Worm (Caenorhabditis elegans): ENCODE data around the gene dpff-1.

dpff-1 gene

ce11 chrIII:5906059-5906458 is at the start of gene dpff-1:
dpff-1 (minus strand) TSS chrIII:5906346.
- TF ChIP-seq him-1 (tag; optimal IDR thresholded peaks at IDR 0.05) (no peak), dao-5 (tag; optimal IDR thresholded peaks at IDR 0.05) (no peak), W03F9.2 (tag; optimal IDR thresholded peaks at IDR 0.05) (no peak)

- TF ChIP-seq him-1 (tag; optimal IDR thresholded peaks at IDR 0.05) (no peak), W03F9.2 (tag; optimal IDR thresholded peaks at IDR 0.05) (no peak), dao-5 (tag; optimal IDR thresholded peaks at IDR 0.05) (no peak)
Measured at ce11 chrIII:5953913-5954290, 47.8 kb upstream of the dpff-1 start.

- TF ChIP-seq dao-5 (tag; optimal IDR thresholded peaks at IDR 0.05) (no peak), him-1 (tag; optimal IDR thresholded peaks at IDR 0.05) (no peak), W03F9.2 (tag; optimal IDR thresholded peaks at IDR 0.05) (no peak)
Measured at ce11 chrIII:5953041-5953912, 47.1 kb upstream of the dpff-1 start.

- no peak for TF ChIP-seq dao-5 (tag; optimal IDR thresholded peaks at IDR 0.05)
- no peak for TF ChIP-seq W03F9.2 (tag; optimal IDR thresholded peaks at IDR 0.05)
- no peak for TF ChIP-seq him-1 (tag; optimal IDR thresholded peaks at IDR 0.05)
Measured at ce11 chrIII:5951589-5952378, 45.6 kb upstream of the dpff-1 start.

ce11 chrIII:5950756-5951345 is 44.7 kb upstream of the dpff-1 start:
- no peak for TF ChIP-seq W03F9.2 (tag; optimal IDR thresholded peaks at IDR 0.05)
- no peak for TF ChIP-seq him-1 (tag; optimal IDR thresholded peaks at IDR 0.05)
- TF ChIP-seq dao-5 (tag; optimal IDR thresholded peaks at IDR 0.05): no peak

- no peak for TF ChIP-seq him-1 (tag; optimal IDR thresholded peaks at IDR 0.05)
- no peak for TF ChIP-seq dao-5 (tag; optimal IDR thresholded peaks at IDR 0.05)
Measured at ce11 chrIII:5949817-5950216, 43.7 kb upstream of the dpff-1 start.

- TF ChIP-seq him-1 (tag; optimal IDR thresholded peaks at IDR 0.05): no peak
- TF ChIP-seq W03F9.2 (tag; optimal IDR thresholded peaks at IDR 0.05): no peak
- no peak for TF ChIP-seq dao-5 (tag; optimal IDR thresholded peaks at IDR 0.05)
Measured at ce11 chrIII:5948986-5949385, 42.8 kb upstream of the dpff-1 start.

ce11 chrIII:5948162-5948933 is 42.2 kb upstream of the dpff-1 start, which contains the start of the genes F25B5.6 and F25B5.3:
F25B5.6 (minus strand) TSS chrIII:5948733.
F25B5.3 (plus strand) TSS chrIII:5948883.
- no peak for TF ChIP-seq W03F9.2 (tag; optimal IDR thresholded peaks at IDR 0.05)
- TF ChIP-seq him-1 (tag; optimal IDR thresholded peaks at IDR 0.05): no peak
- TF ChIP-seq dao-5 (tag; optimal IDR thresholded peaks at IDR 0.05): no peak

- TF ChIP-seq dao-5 (tag; optimal IDR thresholded peaks at IDR 0.05): no peak
- no peak for TF ChIP-seq W03F9.2 (tag; optimal IDR thresholded peaks at IDR 0.05)
- TF ChIP-seq him-1 (tag; optimal IDR thresholded peaks at IDR 0.05): no peak
Measured at ce11 chrIII:5945865-5946264, 39.7 kb upstream of the dpff-1 start, which contains the start of gene F25B5.5. F25B5.5 (minus strand) TSS chrIII:5946124.

ce11 chrIII:5943368-5944180 is 37.4 kb upstream of the dpff-1 start:
- peak; percentile 50 for TF ChIP-seq W03F9.2 (tag; optimal IDR thresholded peaks at IDR 0.05)
- peak; percentile 15 for TF ChIP-seq dao-5 (tag; optimal IDR thresholded peaks at IDR 0.05)
- TF ChIP-seq him-1 (tag; optimal IDR thresholded peaks at IDR 0.05): peak; percentile 45

ce11 chrIII:5942104-5942503 is 36.0 kb upstream of the dpff-1 start:
- TF ChIP-seq him-1 (tag; optimal IDR thresholded peaks at IDR 0.05) (no peak), W03F9.2 (tag; optimal IDR thresholded peaks at IDR 0.05) (no peak), dao-5 (tag; optimal IDR thresholded peaks at IDR 0.05) (no peak)

- no peak for TF ChIP-seq dao-5 (tag; optimal IDR thresholded peaks at IDR 0.05)
- peak; percentile 17 for TF ChIP-seq him-1 (tag; optimal IDR thresholded peaks at IDR 0.05)
- TF ChIP-seq W03F9.2 (tag; optimal IDR thresholded peaks at IDR 0.05): peak; percentile 59
Measured at ce11 chrIII:5940525-5940974, 34.4 kb upstream of the dpff-1 start.

All from whole organism, L4/young adult.